Worm (Caenorhabditis elegans) whole organism, young adult: ENCODE measurements around the gene D1022.3.

Experiments used
- B0336.3 ChIP-seq: fragments of 200-800 bp; sonication (Bioruptor generic); IDR thresholded peaks from 2 replicates; pipeline ENCODE4 v1.3.6; 2022; ENCODE audit warnings: missing genetic modification characterization, missing compliant biosample characterization
- C17E4.6 ChIP-seq: fragments of 200-800 bp; sonication (Bioruptor generic); IDR thresholded peaks from 2 replicates; pipeline ENCODE4 v1.3.6; 2022; ENCODE audit warnings: missing genetic modification reagents, missing genetic modification characterization, missing compliant biosample characterization
- F33H1.4 ChIP-seq: fragments of 200-800 bp; sonication (Bioruptor generic); IDR thresholded peaks from 2 replicates; pipeline ENCODE4 v1.3.6; 2022; ENCODE audit warnings: missing genetic modification reagents, missing genetic modification characterization, missing compliant biosample characterization
- F39B2.1 ChIP-seq: fragments of 200-800 bp; sonication (Bioruptor generic); IDR thresholded peaks from 2 replicates; pipeline ENCODE4 v1.3.6; 2022; ENCODE audit warnings: missing genetic modification reagents, missing genetic modification characterization, missing compliant biosample characterization
- T07F8.4 ChIP-seq: sonication (generic microtip); optimal IDR thresholded peaks from 2 replicates; lab custom pipeline; 2016; ENCODE audit warnings: mild to moderate bottlenecking, missing genetic modification characterization, moderate library complexity, missing compliant biosample characterization
- T26A5.8 ChIP-seq: sonication (generic microtip); optimal IDR thresholded peaks from 2 replicates; lab custom pipeline; 2016; ENCODE audit warnings: missing genetic modification characterization, missing compliant biosample characterization
- Y53F4B.3 ChIP-seq: fragments of 200-800 bp; sonication (Bioruptor generic); IDR thresholded peaks from 2 replicates; pipeline ENCODE4 v1.3.6; 2022; ENCODE audit warnings: missing genetic modification reagents, missing genetic modification characterization, missing compliant biosample characterization
- Y53G8AR.9 ChIP-seq: fragments of 200-800 bp; sonication (Bioruptor generic); conservative IDR thresholded peaks from 2 replicates; pipeline ENCODE4 v1.3.6; 2022; ENCODE audit warnings: missing genetic modification reagents, missing genetic modification characterization, missing compliant biosample characterization
- ZK185.1 ChIP-seq: sonication (generic microtip); optimal IDR thresholded peaks from 2 replicates; lab custom pipeline; 2016; ENCODE audit warnings: mild to moderate bottlenecking, missing genetic modification characterization, missing compliant biosample characterization; ENCODE audit not compliant: poor library complexity, severe bottlenecking
- ama-1 ChIP-seq, 3 experiments: fragments of 150-350 bp in 1 of 3; sonication (generic microtip) in 2 of 3; optimal IDR thresholded peaks; 2 replicates each; lab custom pipeline; 2014 to 2018; ENCODE audit warnings: missing biosample characterization in 2 of 3, missing genetic modification characterization in 2 of 3, missing genetic modification reagents in 2 of 3
- attf-5 ChIP-seq: fragments of 200-800 bp; sonication (Bioruptor generic); optimal IDR thresholded peaks from 2 replicates; lab custom pipeline; 2018; ENCODE audit warnings: mild to moderate bottlenecking, missing genetic modification characterization, missing compliant biosample characterization
- bed-2 ChIP-seq: fragments of 200-800 bp; sonication (Bioruptor generic); IDR thresholded peaks from 2 replicates; pipeline ENCODE4 v1.3.6; 2022; ENCODE audit warnings: missing genetic modification reagents, missing genetic modification characterization, missing compliant biosample characterization
- ccch-3 ChIP-seq: fragments of 200-800 bp; sonication (Bioruptor generic); optimal IDR thresholded peaks from 2 replicates; lab custom pipeline; 2018; ENCODE audit warnings: mild to moderate bottlenecking, missing genetic modification characterization, missing compliant biosample characterization
- ceh-100 ChIP-seq: fragments of 200-800 bp; sonication (Bioruptor generic); IDR thresholded peaks from 2 replicates; pipeline ENCODE4 v1.3.6; 2022; ENCODE audit warnings: missing genetic modification reagents, missing genetic modification characterization, missing compliant biosample characterization
- ceh-58 ChIP-seq: fragments of 200-800 bp; sonication (Bioruptor generic); IDR thresholded peaks from 2 replicates; pipeline ENCODE4 v1.3.6; 2022; ENCODE audit warnings: missing genetic modification characterization, missing compliant biosample characterization
- dpff-1 ChIP-seq: sonication (generic microtip); optimal IDR thresholded peaks from 2 replicates; lab custom pipeline; 2017; ENCODE audit warnings: mild to moderate bottlenecking, missing genetic modification characterization, missing compliant biosample characterization
- egl-44 ChIP-seq: fragments of 200-800 bp; sonication (Bioruptor generic); IDR thresholded peaks from 2 replicates; pipeline ENCODE4 v1.3.6; 2022; ENCODE audit warnings: missing genetic modification reagents, missing genetic modification characterization, missing compliant biosample characterization
- egrh-3 ChIP-seq: fragments of 200-800 bp; sonication (Bioruptor generic); IDR thresholded peaks from 2 replicates; pipeline ENCODE4 v1.3.6; 2022; ENCODE audit warnings: missing genetic modification reagents, missing genetic modification characterization, missing compliant biosample characterization
- ekl-4 ChIP-seq: fragments of 200-800 bp; sonication (Bioruptor generic); IDR thresholded peaks from 2 replicates; pipeline ENCODE4 v1.3.6; 2022; ENCODE audit warnings: missing genetic modification reagents, missing genetic modification characterization, missing compliant biosample characterization
- let-607 ChIP-seq, 2 experiments: fragments of 200-800 bp in 1 of 2; sonication (Bioruptor generic) in 1 of 2; sonication (generic microtip) in 1 of 2; optimal IDR thresholded peaks; 2 replicates each; lab custom pipeline; 2016 to 2018; ENCODE audit warnings: mild to moderate bottlenecking in 2 of 2, missing compliant biosample characterization in 2 of 2, missing genetic modification characterization in 2 of 2, moderate library complexity in 2 of 2, missing genotype in 1 of 2
- madf-3 ChIP-seq: fragments of 200-800 bp; sonication (Bioruptor generic); IDR thresholded peaks from 2 replicates; pipeline ENCODE4 v1.3.6; 2022; ENCODE audit warnings: missing genetic modification reagents, missing genetic modification characterization, missing compliant biosample characterization
- nfyb-1 ChIP-seq: fragments of 200-800 bp; sonication (Bioruptor generic); IDR thresholded peaks from 2 replicates; pipeline ENCODE4 v1.3.6; 2022; ENCODE audit warnings: missing genetic modification reagents, missing genetic modification characterization, missing compliant biosample characterization
- nhr-27 ChIP-seq: fragments of 200-800 bp; sonication (Bioruptor generic); optimal IDR thresholded peaks from 2 replicates; lab custom pipeline; 2018; ENCODE audit warnings: mild to moderate bottlenecking, missing genetic modification characterization, moderate library complexity, missing compliant biosample characterization
- nhr-80 ChIP-seq: sonication (generic microtip); optimal IDR thresholded peaks from 2 replicates; lab custom pipeline; 2016; ENCODE audit warnings: missing genetic modification characterization, missing compliant biosample characterization
- nhr-90 ChIP-seq: sonication (generic microtip); optimal IDR thresholded peaks from 2 replicates; lab custom pipeline; 2016; ENCODE audit warnings: missing genotype, mild to moderate bottlenecking, missing genetic modification characterization, missing compliant biosample characterization
- repo-1 ChIP-seq: sonication (generic microtip); optimal IDR thresholded peaks from 2 replicates; lab custom pipeline; 2017; ENCODE audit warnings: mild to moderate bottlenecking, missing genetic modification characterization, missing compliant biosample characterization
- rpc-1 ChIP-seq, 2 experiments: fragments of 150-350 bp in 1 of 2; sonication (generic microtip) in 1 of 2; optimal IDR thresholded peaks; 2 replicates each; lab custom pipeline; 2014 to 2018; ENCODE audit warnings: missing biosample characterization in 1 of 2, missing genetic modification characterization in 1 of 2, missing genetic modification reagents in 1 of 2, missing genotype in 1 of 2
- snpc-1.3 ChIP-seq: sonication (generic microtip); optimal IDR thresholded peaks from 2 replicates; lab custom pipeline; 2017; ENCODE audit warnings: missing genetic modification characterization, mild to moderate bottlenecking, missing compliant biosample characterization, antibody characterized with exemption, moderate library complexity, missing genotype, missing genetic modification reagents; ENCODE audit not compliant: insufficient read depth
- snpc-3.4 ChIP-seq: sonication (generic microtip); optimal IDR thresholded peaks from 2 replicates; lab custom pipeline; 2017; ENCODE audit warnings: missing genetic modification characterization, mild to moderate bottlenecking, missing compliant biosample characterization, antibody characterized with exemption, moderate library complexity, missing genotype, missing genetic modification reagents
- ztf-25 ChIP-seq: fragments of 200-800 bp; sonication (Bioruptor generic); IDR thresholded peaks from 2 replicates; pipeline ENCODE4 v1.3.6; 2022; ENCODE audit warnings: missing genetic modification reagents, missing genetic modification characterization, missing compliant biosample characterization
- ztf-28 ChIP-seq: fragments of 200-800 bp; sonication (Bioruptor generic); IDR thresholded peaks from 2 replicates; pipeline ENCODE4 v1.3.6; 2022; ENCODE audit warnings: missing genetic modification reagents, missing genetic modification characterization, missing compliant biosample characterization
- ztf-6 ChIP-seq: fragments of 200-800 bp; sonication (Bioruptor generic); IDR thresholded peaks from 2 replicates; pipeline ENCODE4 v1.3.6; 2022; ENCODE audit warnings: missing genetic modification reagents, missing genetic modification characterization, missing compliant biosample characterization

Gene D1022.3

ce11 chrII:7494155-7494554 lies 38.1 kb upstream of the D1022.3 start, which contains the start of gene R10H1.1:
R10H1.1 (plus strand) TSS chrII:7494455.
- no peak for TF ChIP-seq ZK185.1
- TF ChIP-seq snpc-1.3 (tag; lab: Kevin White, UChicago), result no peak

ce11 chrII:7493599-7493998 lies 37.5 kb upstream of the D1022.3 start, which contains the start of gene nas-23:
nas-23 (minus strand) TSS chrII:7493699.
- TF ChIP-seq C17E4.6 (no peak), snpc-1.3 (tag; lab: Kevin White, UChicago) (no peak), ztf-28 (GFP tag; lab: Robert Waterston, UW) (no peak), F39B2.1 (no peak), Y53G8AR.9 (no peak), ceh-58 (GFP tag; lab: Robert Waterston, UW) (no peak), T26A5.8 (tag; lab: Kevin White, UChicago) (no peak), madf-3 (GFP tag; lab: Robert Waterston, UW) (no peak), nhr-27 (tag; lab: Kevin White, UChicago) (no peak), ama-1 (optimal IDR thresholded peaks at IDR 0.05; lab: Kevin White, UChicago) (no peak), ama-1 (GFP tag; optimal IDR thresholded peaks at IDR 0.05; lab: Kevin White, UChicago) (no peak), T07F8.4 (no peak), B0336.3 (GFP tag; lab: Robert Waterston, UW) (no peak)

ce11 chrII:7489605-7490004 lies 33.5 kb upstream of the D1022.3 start, which contains the start of gene D1022.9:
D1022.9 (minus strand) TSS chrII:7489705.
- no peak for TF ChIP-seq dpff-1 (tag; lab: Kevin White, UChicago)
- no peak for TF ChIP-seq rpc-1 (optimal IDR thresholded peaks at IDR 0.05; lab: Kevin White, UChicago)
- TF ChIP-seq rpc-1 (tag; optimal IDR thresholded peaks at IDR 0.05; lab: Kevin White, UChicago), result no peak
- no peak for TF ChIP-seq egrh-3 (GFP tag; lab: Robert Waterston, UW)
- TF ChIP-seq attf-5 (GFP tag; lab: Kevin White, UChicago), result no peak
- no peak for TF ChIP-seq F33H1.4 (GFP tag; lab: Robert Waterston, UW)
- TF ChIP-seq nhr-80 (tag; lab: Kevin White, UChicago), result no peak
- TF ChIP-seq Y53F4B.3 (GFP tag; lab: Robert Waterston, UW), result no peak
- no peak for TF ChIP-seq nhr-90
- no peak for TF ChIP-seq madf-3 (GFP tag; lab: Robert Waterston, UW)
- TF ChIP-seq ztf-28 (GFP tag; lab: Robert Waterston, UW), result no peak
- no peak for TF ChIP-seq nfyb-1
- no peak for TF ChIP-seq ceh-58 (GFP tag; lab: Robert Waterston, UW)
- TF ChIP-seq ztf-25, result no peak
- no peak for TF ChIP-seq ekl-4 (GFP tag; lab: Robert Waterston, UW)
- TF ChIP-seq let-607 (tag; optimal IDR thresholded peaks at IDR 0.05; lab: Kevin White, UChicago), result no peak
- no peak for TF ChIP-seq ccch-3
- TF ChIP-seq repo-1, result no peak
- TF ChIP-seq ztf-6 (GFP tag; lab: Robert Waterston, UW), result no peak
- TF ChIP-seq snpc-3.4 (tag; lab: Kevin White, UChicago), result no peak
- no peak for TF ChIP-seq egl-44
- TF ChIP-seq, all 124 proteins: peak for 0

ce11 chrII:7483009-7483408 lies 26.9 kb upstream of the D1022.3 start, which contains the start of gene cah-2:
cah-2 (minus strand) TSS chrII:7483109.
- no peak for TF ChIP-seq snpc-3.4 (tag; lab: Kevin White, UChicago)
- no peak for TF ChIP-seq ceh-100 (GFP tag; lab: Robert Waterston, UW)
- TF ChIP-seq bed-2, result no peak
- TF ChIP-seq Y53F4B.3 (GFP tag; lab: Robert Waterston, UW), result no peak
- no peak for TF ChIP-seq F33H1.4 (GFP tag; lab: Robert Waterston, UW)
